Fruit fly (Drosophila melanogaster) whole organism, adult: ENCODE data around the gene CG9386.

Experiments used
- CG1620 ChIP-seq: fragments of 200-800 bp; sonication (Bioruptor generic); optimal IDR thresholded peaks from 2 replicates; lab custom pipeline; 2016; ENCODE audit warnings: missing biosample characterization, missing genetic modification characterization
- CG33017 ChIP-seq: fragments of 200-800 bp; sonication (Bioruptor generic); optimal IDR thresholded peaks from 2 replicates; lab custom pipeline; 2018; ENCODE audit warnings: missing biosample characterization, mild to moderate bottlenecking, missing genetic modification characterization, moderate library complexity
- CG7101 ChIP-seq: fragments of 200-800 bp; sonication (Bioruptor generic); optimal IDR thresholded peaks from 2 replicates; lab custom pipeline; 2018; ENCODE audit warnings: missing biosample characterization, mild to moderate bottlenecking, missing genetic modification characterization, moderate library complexity
- Hr96 ChIP-seq: fragments of 200-800 bp; sonication (Bioruptor generic); optimal IDR thresholded peaks from 2 replicates; lab custom pipeline; 2016; ENCODE audit warnings: missing biosample characterization, missing genetic modification characterization
- Mnt ChIP-seq: fragments of 200-800 bp; sonication (Bioruptor generic); optimal IDR thresholded peaks from 2 replicates; lab custom pipeline; 2016; ENCODE audit warnings: missing biosample characterization, mild to moderate bottlenecking, missing genetic modification characterization
- cnc ChIP-seq, 2 experiments: fragments of >200 bp; optimal IDR thresholded peaks; 2 replicates each; lab custom pipeline; 2017
- ovo ChIP-seq: fragments of 200-800 bp; sonication (Bioruptor generic); optimal IDR thresholded peaks from 2 replicates; lab custom pipeline; 2016; ENCODE audit warnings: missing biosample characterization, missing genetic modification characterization
- pad ChIP-seq: fragments of 200-800 bp; sonication (Bioruptor generic); optimal IDR thresholded peaks from 3 replicates; lab custom pipeline; 2017; ENCODE audit warnings: missing biosample characterization, missing genetic modification characterization, mild to moderate bottlenecking, moderate library complexity, missing genetic modification reagents
- toe ChIP-seq: fragments of 200-800 bp; sonication (Bioruptor generic); optimal IDR thresholded peaks from 2 replicates; lab custom pipeline; 2016; ENCODE audit warnings: missing biosample characterization, missing genetic modification characterization

DNA sequence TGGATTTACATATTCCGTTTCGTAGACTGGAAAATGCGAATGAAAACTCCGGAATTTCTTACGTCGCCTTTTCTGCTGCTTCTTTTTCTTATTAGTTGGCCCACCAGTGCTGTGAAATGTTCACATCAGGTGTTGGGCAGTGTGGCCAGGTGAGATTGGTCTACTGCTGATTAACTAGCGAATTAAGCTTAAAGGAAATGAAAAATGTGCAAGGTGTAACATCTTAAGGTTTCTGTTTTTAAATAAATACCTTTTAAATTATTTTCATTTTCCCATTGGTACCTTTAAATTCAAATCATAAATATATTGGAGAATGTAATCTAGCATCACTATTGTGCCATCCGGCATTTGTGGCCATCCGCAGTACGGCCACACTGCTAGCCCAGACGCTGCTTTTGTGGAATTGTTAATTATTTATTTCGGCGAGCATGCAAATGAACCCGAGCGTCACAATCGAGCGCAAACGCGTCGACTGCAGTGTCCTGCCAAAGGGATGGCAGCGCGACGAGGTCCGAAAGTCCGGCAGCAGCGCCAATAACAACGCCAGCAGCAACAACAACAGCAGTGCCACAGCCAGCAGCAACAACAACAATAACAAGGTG is 4.3 kb upstream of the CG9386 start, which contains the start of the genes AP-1mu and MBD-like:
- TF ChIP-seq pad: peak; percentile 71
- no peak for TF ChIP-seq cnc (optimal IDR thresholded peaks at IDR 0.05; lab: Kevin White, UChicago)
- TF ChIP-seq ovo (GFP tag; lab: Kevin White, UChicago): peak; percentile 44
- peak; percentile 74 for TF ChIP-seq Mnt (GFP tag; lab: Kevin White, UChicago)
- TF ChIP-seq CG33017 (tag; lab: Kevin White, UChicago): peak; percentile 50
- TF ChIP-seq CG1620 (GFP tag; lab: Kevin White, UChicago): peak; percentile 91
- peak; percentile 78 for TF ChIP-seq CG7101
- no peak for TF ChIP-seq Hr96 (GFP tag; lab: Kevin White, UChicago)
- no peak for TF ChIP-seq toe (GFP tag; lab: Kevin White, UChicago)
